Worm (Caenorhabditis elegans): ENCODE measurements around the gene dpy-1.

Gene dpy-1

ce11 chrIII:1987693-1988092 lies 60.1 kb downstream of the dpy-1 start, which contains the start of gene Y39A3B.8:
Gene Y39A3B.8 (plus strand): TSS chrIII:1987993.
- no peak for TF ChIP-seq gei-17 (GFP tag; optimal IDR thresholded peaks at IDR 0.05)
- no peak for TF ChIP-seq tbx-9 (tag; optimal IDR thresholded peaks at IDR 0.05; ENCODE audit: borderline replicate concordance)
- TF ChIP-seq nhr-80 (tag; optimal IDR thresholded peaks at IDR 0.05) = no peak
- TF ChIP-seq hrde-1 (tag; optimal IDR thresholded peaks at IDR 0.05; ENCODE audit: borderline replicate concordance) = no peak
- no peak for TF ChIP-seq cebp-2 (GFP tag; IDR thresholded peaks at IDR 0.05)
- TF ChIP-seq F55B11.4 (tag; optimal IDR thresholded peaks at IDR 0.05; ENCODE audit: borderline replicate concordance, insufficient read depth) = no peak
- TF ChIP-seq snpc-4 (GFP tag; optimal IDR thresholded peaks at IDR 0.05) = no peak
- TF ChIP-seq snpc-4 (tag; optimal IDR thresholded peaks at IDR 0.05) = no peak
- TF ChIP-seq hmg-20 (GFP tag; IDR thresholded peaks at IDR 0.05) = no peak
